Worm (Caenorhabditis elegans) whole organism, mixed stage, embryonic: ENCODE data around the gene T01D1.3.

ENCODE experiments used
- ceh-43 ChIP-seq: fragments of 200-800 bp; sonication (Bioruptor generic); optimal IDR thresholded peaks from 2 replicates; lab custom pipeline; 2018; ENCODE audit warnings: mild to moderate bottlenecking, missing genetic modification characterization, moderate library complexity, missing compliant biosample characterization
- ces-1 ChIP-seq: fragments of 150-350 bp; optimal IDR thresholded peaks from 2 replicates; lab custom pipeline; 2014; ENCODE audit warnings: missing biosample characterization, missing genetic modification reagents, missing genetic modification characterization
- drap-1 ChIP-seq: fragments of 200-800 bp; sonication (Bioruptor generic); optimal IDR thresholded peaks from 3 replicates; lab custom pipeline; 2018; ENCODE audit warnings: mild to moderate bottlenecking, missing genetic modification characterization, missing compliant biosample characterization
- elt-1 ChIP-seq: sonication (generic microtip); optimal IDR thresholded peaks from 2 replicates; lab custom pipeline; 2017; ENCODE audit warnings: missing genetic modification characterization, mild to moderate bottlenecking, missing compliant biosample characterization, antibody characterized with exemption, moderate library complexity, borderline replicate concordance; ENCODE audit not compliant: insufficient read depth
- mab-5 ChIP-seq: fragments of 150-350 bp; optimal IDR thresholded peaks from 2 replicates; lab custom pipeline; 2014; ENCODE audit warnings: missing biosample characterization, missing genetic modification characterization
- mls-2 ChIP-seq: sonication (generic microtip); optimal IDR thresholded peaks from 2 replicates; lab custom pipeline; 2016; ENCODE audit warnings: mild to moderate bottlenecking, missing genetic modification characterization, moderate library complexity, missing compliant biosample characterization
- nhr-12 ChIP-seq: fragments of 150-350 bp; optimal IDR thresholded peaks from 2 replicates; lab custom pipeline; 2014; ENCODE audit warnings: missing biosample characterization, missing genetic modification characterization
- nhr-237 ChIP-seq: fragments of 150-350 bp; optimal IDR thresholded peaks from 2 replicates; lab custom pipeline; 2014; ENCODE audit warnings: missing biosample characterization, missing genetic modification characterization
- nhr-76 ChIP-seq: sonication (generic microtip); optimal IDR thresholded peaks from 2 replicates; lab custom pipeline; 2017; ENCODE audit warnings: missing biosample characterization, missing genetic modification characterization
- pha-4 ChIP-seq: fragments of 150-350 bp; optimal IDR thresholded peaks from 2 replicates; lab custom pipeline; 2018; ENCODE audit warnings: missing biosample characterization, missing genetic modification reagents, missing genetic modification characterization
- snpc-4 ChIP-seq: fragments of 150-350 bp; optimal IDR thresholded peaks from 2 replicates; lab custom pipeline; 2014; ENCODE audit warnings: missing biosample characterization, missing genetic modification characterization
- tbx-8 ChIP-seq: fragments of 200-800 bp; sonication (Bioruptor generic); optimal IDR thresholded peaks from 2 replicates; lab custom pipeline; 2018; ENCODE audit warnings: mild to moderate bottlenecking, missing genetic modification characterization, moderate library complexity, missing compliant biosample characterization
- unc-120 ChIP-seq: sonication (generic microtip); optimal IDR thresholded peaks from 2 replicates; lab custom pipeline; 2017; ENCODE audit warnings: missing genetic modification characterization, missing compliant biosample characterization; ENCODE audit not compliant: poor library complexity, severe bottlenecking
- unc-62 ChIP-seq: fragments of 150-350 bp; optimal IDR thresholded peaks from 2 replicates; lab custom pipeline; 2014; ENCODE audit warnings: missing biosample characterization, missing genetic modification reagents, missing genetic modification characterization
- zip-8 ChIP-seq: fragments of 150-350 bp; optimal IDR thresholded peaks from 2 replicates; lab custom pipeline; 2014; ENCODE audit warnings: missing biosample characterization, missing genetic modification characterization

The T01D1.3 gene

ce11 chrII:129770-130169, 46.0 kb downstream of the T01D1.3 start:
- no peak for TF ChIP-seq tbx-8 (GFP tag; lab: Kevin White, UChicago)
- no peak for TF ChIP-seq unc-62 (GFP tag; lab: Kevin White, UChicago)
- no peak for TF ChIP-seq nhr-12
- TF ChIP-seq nhr-76: no peak
- TF ChIP-seq nhr-237 (tag; lab: Kevin White, UChicago): no peak
- no peak for TF ChIP-seq ces-1
- TF ChIP-seq drap-1: no peak
- no peak for TF ChIP-seq snpc-4
- no peak for TF ChIP-seq zip-8 (tag; lab: Kevin White, UChicago)
- no peak for TF ChIP-seq mab-5 (tag; lab: Kevin White, UChicago)
- no peak for TF ChIP-seq ceh-43

- TF ChIP-seq pha-4 (tag; lab: Kevin White, UChicago) (no peak), mab-5 (tag; lab: Kevin White, UChicago) (no peak)
- TF ChIP-seq, all 35 proteins: peak for 0
Measured at ce11 chrII:128929-129328, 46.8 kb downstream of the T01D1.3 start, which contains the start of gene srd-3. Gene srd-3 (minus strand): TSS chrII:129029.

ce11 chrII:124904-125303, 50.9 kb downstream of the T01D1.3 start, which contains the start of gene nmur-2:
Gene nmur-2 (minus strand): TSS chrII:125004.
- TF ChIP-seq unc-120 (tag; lab: Kevin White, UChicago) (no peak), mab-5 (tag; lab: Kevin White, UChicago) (no peak), elt-1 (no peak), mls-2 (tag; lab: Kevin White, UChicago) (no peak)
